Worm (Caenorhabditis elegans) whole organism, midembryonic: ENCODE measurements around the gene his-1.

ENCODE experiments used
- T22C8.4 ChIP-seq: fragments of 200-800 bp; sonication (Bioruptor generic); IDR thresholded peaks from 2 replicates; pipeline ENCODE4 v1.3.6; 2022; ENCODE audit warnings: missing genetic modification characterization, missing compliant biosample characterization
- cog-1 ChIP-seq: sonication (generic microtip); optimal IDR thresholded peaks from 2 replicates; lab custom pipeline; 2016; ENCODE audit warnings: missing genetic modification characterization, missing compliant biosample characterization
- flt-1 ChIP-seq: fragments of 200-800 bp; sonication (Bioruptor generic); IDR thresholded peaks from 2 replicates; pipeline ENCODE4 v1.3.6; 2022; ENCODE audit warnings: missing genetic modification characterization, missing compliant biosample characterization
- klf-2 ChIP-seq: fragments of 200-800 bp; sonication (Bioruptor generic); conservative IDR thresholded peaks from 2 replicates; pipeline ENCODE4 v1.3.6; 2022; ENCODE audit warnings: missing genetic modification reagents, missing genetic modification characterization, missing compliant biosample characterization
- med-1 ChIP-seq: sonication (generic microtip); optimal IDR thresholded peaks from 2 replicates; lab custom pipeline; 2017; ENCODE audit warnings: missing genetic modification characterization, mild to moderate bottlenecking, missing compliant biosample characterization, antibody characterized with exemption, missing genetic modification reagents; ENCODE audit not compliant: insufficient read depth
- ref-1 ChIP-seq: fragments of 200-800 bp; sonication (Bioruptor generic); conservative IDR thresholded peaks from 2 replicates; pipeline ENCODE4 v1.3.6; 2022; ENCODE audit warnings: missing genetic modification reagents, missing genetic modification characterization, missing compliant biosample characterization
- tab-1 ChIP-seq: fragments of 200-800 bp; sonication (Bioruptor generic); IDR thresholded peaks from 2 replicates; pipeline ENCODE4 v1.3.6; 2022; ENCODE audit warnings: missing genetic modification characterization, missing compliant biosample characterization
- ztf-23 ChIP-seq: fragments of 200-800 bp; sonication (Bioruptor generic); IDR thresholded peaks from 2 replicates; pipeline ENCODE4 v1.3.6; 2022; ENCODE audit warnings: missing genetic modification reagents, missing genetic modification characterization, missing compliant biosample characterization
- ztf-29 ChIP-seq: fragments of 200-800 bp; sonication (Bioruptor generic); IDR thresholded peaks from 2 replicates; pipeline ENCODE4 v1.3.6; 2022; ENCODE audit warnings: missing genetic modification reagents, missing genetic modification characterization, missing compliant biosample characterization

his-1 gene

DNA sequence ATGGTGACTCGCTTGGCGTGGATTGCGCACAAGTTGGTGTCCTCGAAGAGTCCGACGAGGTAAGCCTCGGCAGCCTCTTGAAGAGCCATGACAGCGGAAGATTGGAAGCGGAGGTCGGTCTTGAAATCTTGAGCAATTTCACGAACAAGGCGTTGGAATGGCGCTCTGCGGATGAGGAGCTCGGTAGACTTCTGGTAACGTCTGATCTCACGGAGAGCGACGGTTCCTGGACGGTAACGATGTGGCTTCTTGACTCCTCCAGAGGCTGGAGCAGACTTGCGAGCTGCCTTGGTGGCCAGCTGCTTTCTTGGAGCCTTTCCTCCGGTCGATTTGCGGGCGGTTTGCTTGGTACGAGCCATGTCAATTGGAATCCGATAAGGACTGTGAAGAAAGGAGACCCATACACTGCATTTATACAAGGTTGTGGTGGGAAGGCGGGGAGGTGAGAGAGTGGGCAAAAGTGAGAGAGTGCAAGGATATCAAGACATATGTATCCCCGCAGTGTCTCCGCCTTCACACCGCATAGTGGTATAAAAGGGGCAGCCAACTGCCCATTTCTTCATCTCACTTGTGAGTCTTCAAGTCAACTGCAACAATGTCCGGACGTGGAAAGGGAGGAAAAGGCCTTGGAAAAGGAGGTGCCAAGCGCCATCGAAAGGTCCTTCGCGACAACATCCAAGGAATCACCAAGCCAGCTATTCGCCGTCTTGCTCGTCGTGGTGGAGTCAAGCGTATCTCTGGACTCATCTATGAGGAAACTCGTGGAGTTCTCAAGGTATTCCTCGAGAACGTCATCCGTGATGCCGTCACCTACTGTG lies at the start of gene his-1, which contains the start of gene his-2:
Gene his-1, plus strand, starts transcription at position 596 of the 818 bp plus-strand sequence.
Gene his-2, minus strand, starts transcription at position 359 of the 818 bp plus-strand sequence.
- TF ChIP-seq flt-1 (GFP tag; lab: Robert Waterston, UW) (peak; percentile 81), ztf-23 (GFP tag; lab: Robert Waterston, UW) (0 out of 2 replicates have a peak, but pooled peaks have one; percentile 35), klf-2 (GFP tag; lab: Robert Waterston, UW) (0 out of 2 replicates have a peak, but pooled peaks have one; percentile 3)

DNA sequence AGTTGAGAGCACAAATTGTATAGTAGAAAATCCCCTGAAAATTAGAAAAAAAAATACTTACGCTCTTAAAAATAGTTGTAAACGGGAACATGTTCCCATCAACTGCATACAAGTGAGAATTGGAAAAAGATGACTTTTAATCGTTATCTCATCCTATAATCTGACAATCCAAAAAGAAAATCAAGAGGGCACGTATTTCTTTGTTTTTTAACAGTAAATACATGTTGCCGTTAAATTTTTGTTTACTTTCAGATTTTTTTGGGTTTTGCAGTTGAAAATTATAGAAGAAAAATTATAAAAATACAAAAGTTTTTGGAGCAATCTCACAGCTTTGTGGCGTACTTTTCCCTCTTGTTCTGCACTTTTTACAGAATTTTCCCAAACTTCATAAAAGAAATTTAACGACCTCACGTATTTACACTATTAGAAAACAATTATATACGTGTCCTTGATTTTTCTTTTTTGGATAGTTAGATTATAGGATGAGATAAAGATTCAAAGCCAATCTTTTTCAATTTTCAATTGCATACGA lies 45.6 kb upstream of the his-1 start, which contains the start of the genes C06C6.9 and C06C6.8:
Gene C06C6.9, minus strand, starts transcription at position 101 of the 532 bp plus-strand sequence.
Gene C06C6.8, plus strand, starts transcription at position 482 of the 532 bp plus-strand sequence.
- TF ChIP-seq flt-1 (GFP tag; lab: Robert Waterston, UW) (no peak), tab-1 (GFP tag; lab: Robert Waterston, UW) (no peak), med-1 (GFP tag; lab: Kevin White, UChicago) (no peak), ztf-23 (GFP tag; lab: Robert Waterston, UW) (no peak), ztf-29 (GFP tag; lab: Robert Waterston, UW) (no peak), T22C8.4 (no peak), cog-1 (no peak), klf-2 (GFP tag; lab: Robert Waterston, UW) (no peak), ref-1 (GFP tag; lab: Robert Waterston, UW) (no peak)

DNA sequence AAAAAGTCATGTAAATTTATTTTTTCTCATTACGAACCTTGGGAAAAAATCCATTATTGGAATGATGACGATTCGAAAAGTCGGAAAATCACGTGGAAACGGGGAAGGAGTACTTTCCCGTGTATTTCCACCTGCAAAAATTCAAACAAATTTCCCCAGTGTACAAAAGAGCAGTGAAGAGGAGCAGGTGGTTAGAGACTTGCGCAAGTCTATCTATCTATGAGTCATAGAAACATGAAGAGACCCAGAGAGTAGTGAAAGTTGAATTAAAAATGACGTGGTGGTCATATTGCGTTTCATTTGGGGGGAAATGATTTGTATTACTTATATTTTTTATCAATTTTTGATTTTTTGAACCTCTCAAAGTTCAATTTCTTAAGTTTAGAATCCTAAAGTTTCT lies 41.9 kb upstream of the his-1 start, which contains the start of gene nhr-50:
Gene nhr-50, minus strand, starts transcription at position 199 of the 400 bp plus-strand sequence.
- TF ChIP-seq cog-1 = no peak
- TF ChIP-seq T22C8.4 = no peak
- no peak for TF ChIP-seq ztf-29 (GFP tag; lab: Robert Waterston, UW)
- no peak for TF ChIP-seq tab-1 (GFP tag; lab: Robert Waterston, UW)
- no peak for TF ChIP-seq flt-1 (GFP tag; lab: Robert Waterston, UW)
- TF ChIP-seq ref-1 (GFP tag; lab: Robert Waterston, UW) = no peak
- no peak for TF ChIP-seq klf-2 (GFP tag; lab: Robert Waterston, UW)
- TF ChIP-seq ztf-23 (GFP tag; lab: Robert Waterston, UW) = no peak
- no peak for TF ChIP-seq med-1 (GFP tag; lab: Kevin White, UChicago)

DNA sequence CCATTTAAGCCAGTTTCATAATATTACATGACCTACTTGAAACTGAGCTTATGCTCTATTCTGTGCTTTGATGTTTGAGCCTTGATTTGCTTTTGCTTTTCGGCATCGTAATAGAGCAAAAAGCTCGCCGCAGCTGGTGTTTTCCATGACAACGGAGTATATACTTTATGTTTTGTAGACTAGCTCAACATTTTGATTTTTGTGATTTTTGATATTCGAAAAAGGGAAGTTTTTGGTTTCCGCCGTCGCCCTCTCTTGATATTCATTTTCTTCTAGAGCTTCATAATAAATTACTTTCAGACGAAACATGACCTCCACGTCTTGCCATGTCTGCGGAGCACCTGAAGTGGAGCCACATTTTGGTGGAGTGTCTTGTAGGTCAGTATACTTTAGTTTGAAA lies 40.0 kb upstream of the his-1 start, which contains the start of gene nhr-63:
Gene nhr-63, plus strand, starts transcription at position 301 of the 400 bp plus-strand sequence.
- no peak for TF ChIP-seq T22C8.4
- no peak for TF ChIP-seq ztf-29 (GFP tag; lab: Robert Waterston, UW)
- no peak for TF ChIP-seq flt-1 (GFP tag; lab: Robert Waterston, UW)
- TF ChIP-seq ref-1 (GFP tag; lab: Robert Waterston, UW) = no peak
- TF ChIP-seq cog-1 = no peak
- no peak for TF ChIP-seq klf-2 (GFP tag; lab: Robert Waterston, UW)
- TF ChIP-seq med-1 (GFP tag; lab: Kevin White, UChicago) = no peak
- TF ChIP-seq ztf-23 (GFP tag; lab: Robert Waterston, UW) = no peak
- no peak for TF ChIP-seq tab-1 (GFP tag; lab: Robert Waterston, UW)

DNA sequence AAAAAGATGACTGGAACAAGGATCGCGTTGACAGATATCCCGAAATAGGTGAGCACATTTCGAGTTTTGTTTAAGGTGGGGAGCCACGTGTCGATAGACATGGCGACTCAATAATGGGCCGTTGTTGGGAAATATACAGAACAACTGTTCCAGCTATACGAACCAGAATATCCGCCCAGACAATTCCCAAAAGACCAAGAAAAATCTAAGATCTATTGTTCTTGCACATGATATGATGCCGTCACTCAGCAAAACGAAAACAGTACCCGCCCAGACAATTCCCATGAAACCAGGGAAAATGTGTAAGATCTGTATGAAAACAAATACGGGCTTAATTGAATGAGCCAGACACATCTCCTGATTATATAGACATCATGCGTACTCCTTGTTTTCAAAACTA lies 34.8 kb upstream of the his-1 start, which contains the start of gene str-231:
Gene str-231, minus strand, starts transcription at position 101 of the 400 bp plus-strand sequence.
- TF ChIP-seq T22C8.4 = no peak
- no peak for TF ChIP-seq flt-1 (GFP tag; lab: Robert Waterston, UW)
- no peak for TF ChIP-seq ztf-23 (GFP tag; lab: Robert Waterston, UW)
- no peak for TF ChIP-seq ztf-29 (GFP tag; lab: Robert Waterston, UW)
- no peak for TF ChIP-seq ref-1 (GFP tag; lab: Robert Waterston, UW)
- TF ChIP-seq cog-1 = no peak
- TF ChIP-seq klf-2 (GFP tag; lab: Robert Waterston, UW) = no peak
- TF ChIP-seq med-1 (GFP tag; lab: Kevin White, UChicago) = no peak
- no peak for TF ChIP-seq tab-1 (GFP tag; lab: Robert Waterston, UW)

DNA sequence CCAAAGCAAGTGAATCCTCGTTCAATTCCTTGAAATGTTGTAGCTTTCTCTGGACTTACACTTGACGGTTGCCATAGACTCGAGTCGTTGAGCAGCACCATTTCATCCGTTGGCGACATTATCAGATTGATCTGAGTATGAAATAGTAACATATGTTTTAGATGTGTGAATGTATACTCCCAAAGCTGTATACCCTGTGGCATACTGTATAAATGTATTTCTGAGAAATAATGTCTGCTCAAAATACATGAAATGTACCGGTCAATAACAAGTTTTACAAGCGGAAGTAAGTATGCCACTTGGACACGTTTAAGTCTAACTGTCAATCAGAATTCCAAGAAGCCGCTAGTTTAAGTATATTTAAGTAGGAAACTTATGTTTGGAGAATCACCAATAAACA lies 32.8 kb upstream of the his-1 start, which contains the start of gene str-233:
Gene str-233, minus strand, starts transcription at position 101 of the 400 bp plus-strand sequence.
- TF ChIP-seq cog-1 (no peak), med-1 (GFP tag; lab: Kevin White, UChicago) (no peak), ztf-23 (GFP tag; lab: Robert Waterston, UW) (no peak), ref-1 (GFP tag; lab: Robert Waterston, UW) (no peak), T22C8.4 (no peak), flt-1 (GFP tag; lab: Robert Waterston, UW) (no peak), klf-2 (GFP tag; lab: Robert Waterston, UW) (no peak), ztf-29 (GFP tag; lab: Robert Waterston, UW) (no peak), tab-1 (GFP tag; lab: Robert Waterston, UW) (no peak)

DNA sequence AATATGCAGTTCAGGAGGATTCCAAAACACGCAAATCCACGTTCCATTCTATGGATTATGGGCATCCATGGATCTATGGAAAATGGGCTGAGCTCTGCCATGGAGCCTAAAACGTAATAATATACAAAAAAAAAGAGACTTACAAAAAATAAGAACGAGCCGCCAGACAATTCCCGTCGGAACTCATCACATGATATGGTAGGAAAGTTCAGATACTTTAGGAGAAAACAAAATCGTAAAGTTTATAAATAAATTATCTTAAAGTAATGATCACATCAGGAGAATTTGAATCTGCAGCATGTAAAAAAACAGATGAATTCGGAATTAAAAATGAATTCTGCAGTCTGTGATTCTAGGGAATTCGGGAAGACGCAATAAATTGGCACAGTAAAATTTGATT lies 26.7 kb upstream of the his-1 start, which contains the start of gene str-232:
Gene str-232, minus strand, starts transcription at position 101 of the 400 bp plus-strand sequence.
- TF ChIP-seq tab-1 (GFP tag; lab: Robert Waterston, UW) (no peak), flt-1 (GFP tag; lab: Robert Waterston, UW) (no peak), cog-1 (no peak), T22C8.4 (no peak), klf-2 (GFP tag; lab: Robert Waterston, UW) (no peak), ref-1 (GFP tag; lab: Robert Waterston, UW) (no peak), ztf-29 (GFP tag; lab: Robert Waterston, UW) (no peak), med-1 (GFP tag; lab: Kevin White, UChicago) (no peak), ztf-23 (GFP tag; lab: Robert Waterston, UW) (no peak)

DNA sequence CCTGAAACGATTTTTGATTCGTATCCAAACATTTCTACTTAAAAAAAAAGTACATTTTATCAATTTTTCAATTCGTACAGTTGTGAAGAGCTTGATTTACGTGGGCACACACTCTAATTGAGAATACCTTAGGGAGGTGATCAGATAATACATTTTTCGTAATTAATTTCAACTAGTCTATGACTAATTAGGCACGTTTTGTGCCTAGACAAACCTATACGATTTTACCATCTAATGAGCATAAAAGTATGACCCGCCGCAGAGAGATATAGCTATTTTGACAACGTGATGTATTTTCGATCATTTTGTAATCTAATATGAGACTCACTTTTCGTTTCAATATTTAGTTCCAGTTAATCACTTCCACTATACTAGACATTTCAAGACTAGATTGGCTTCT lies 25.3 kb upstream of the his-1 start:
- no peak for TF ChIP-seq tab-1 (GFP tag; lab: Robert Waterston, UW)
- TF ChIP-seq med-1 (GFP tag; lab: Kevin White, UChicago) = no peak
- no peak for TF ChIP-seq T22C8.4
- TF ChIP-seq flt-1 (GFP tag; lab: Robert Waterston, UW) = no peak
- TF ChIP-seq ref-1 (GFP tag; lab: Robert Waterston, UW) = no peak
- TF ChIP-seq cog-1 = no peak
- TF ChIP-seq klf-2 (GFP tag; lab: Robert Waterston, UW) = no peak
- no peak for TF ChIP-seq ztf-29 (GFP tag; lab: Robert Waterston, UW)
- TF ChIP-seq ztf-23 (GFP tag; lab: Robert Waterston, UW) = no peak
